Worm (Caenorhabditis elegans): ENCODE results near the gene str-41.

The str-41 gene

ce11 chrV:7426594-7426993 lies 14.8 kb downstream of the str-41 start, which contains the start of gene srw-68:
Gene srw-68, minus strand, starts transcription at chrV:7426694.
- TF ChIP-seq jun-1 (tag; optimal IDR thresholded peaks at IDR 0.05) (no peak), dsc-1 (tag; optimal IDR thresholded peaks at IDR 0.05) (no peak), unc-86 (tag; optimal IDR thresholded peaks at IDR 0.05) (no peak), fkh-10 (GFP tag; optimal IDR thresholded peaks at IDR 0.05) (no peak), zag-1 (tag; optimal IDR thresholded peaks at IDR 0.05) (no peak), ceh-63 (GFP tag; optimal IDR thresholded peaks at IDR 0.05) (no peak), unc-130 (tag; optimal IDR thresholded peaks at IDR 0.05) (no peak), swsn-7 (tag; optimal IDR thresholded peaks at IDR 0.05) (no peak), mep-1 (tag; optimal IDR thresholded peaks at IDR 0.05) (no peak), lin-39 (tag; optimal IDR thresholded peaks at IDR 0.05) (no peak), elt-3 (tag; optimal IDR thresholded peaks at IDR 0.05) (no peak), grh-1 (GFP tag; IDR thresholded peaks at IDR 0.05) (no peak), ets-5 (GFP tag; IDR thresholded peaks at IDR 0.05) (no peak)

- TF ChIP-seq nhr-77 (tag; optimal IDR thresholded peaks at IDR 0.05): no peak
- no peak for TF ChIP-seq ztf-4 (tag; optimal IDR thresholded peaks at IDR 0.05)
- TF ChIP-seq nhr-47 (tag; optimal IDR thresholded peaks at IDR 0.05): no peak
- no peak for TF ChIP-seq elt-3 (tag; optimal IDR thresholded peaks at IDR 0.05)
- no peak for TF ChIP-seq blmp-1 (tag; optimal IDR thresholded peaks at IDR 0.05)
- TF ChIP-seq C16A3.4 (tag; optimal IDR thresholded peaks at IDR 0.05): no peak
- no peak for TF ChIP-seq xbp-1 (tag; optimal IDR thresholded peaks at IDR 0.05)
- no peak for TF ChIP-seq dpl-1 (GFP tag; optimal IDR thresholded peaks at IDR 0.05)
- TF ChIP-seq ceh-88 (GFP tag; IDR thresholded peaks at IDR 0.05): no peak
- TF ChIP-seq alr-1 (tag; optimal IDR thresholded peaks at IDR 0.05; ENCODE audit: borderline replicate concordance): no peak
- TF ChIP-seq ama-1 (optimal IDR thresholded peaks at IDR 0.05): no peak
- TF ChIP-seq ceh-63 (GFP tag; optimal IDR thresholded peaks at IDR 0.05): no peak
- no peak for TF ChIP-seq hlh-17 (GFP tag; optimal IDR thresholded peaks at IDR 0.05; ENCODE audit: borderline replicate concordance)
- no peak for TF ChIP-seq lir-3 (tag; optimal IDR thresholded peaks at IDR 0.05; ENCODE audit: poor library complexity)
- TF ChIP-seq hlh-4 (tag; optimal IDR thresholded peaks at IDR 0.05): no peak
- TF ChIP-seq nhr-20 (tag; optimal IDR thresholded peaks at IDR 0.05): no peak
Measured at ce11 chrV:7428880-7429279, 17.1 kb downstream of the str-41 start, which contains the start of gene srw-69. Gene srw-69, minus strand, starts transcription at chrV:7428980.

ce11 chrV:7431016-7431415 lies 19.2 kb downstream of the str-41 start, which contains the start of gene srw-71:
Gene srw-71, minus strand, starts transcription at chrV:7431116.
- TF ChIP-seq nhr-11 (tag; optimal IDR thresholded peaks at IDR 0.05) (peak; percentile 30), nhr-84 (tag; optimal IDR thresholded peaks at IDR 0.05) (no peak), fkh-8 (tag; optimal IDR thresholded peaks at IDR 0.05) (peak; percentile 33)

ce11 chrV:7432441-7433146 lies 20.8 kb downstream of the str-41 start:
- TF ChIP-seq nhr-84 (tag; optimal IDR thresholded peaks at IDR 0.05) (no peak), nhr-76 (tag; optimal IDR thresholded peaks at IDR 0.05) (no peak), snu-23 (GFP tag; optimal IDR thresholded peaks at IDR 0.05) (peak; percentile 44), efl-1 (optimal IDR thresholded peaks at IDR 0.05) (no peak), efl-1 (GFP tag; optimal IDR thresholded peaks at IDR 0.05 in 1 of 2) (peak in 1 of 2 experiments; percentile 80), unc-30 (tag; optimal IDR thresholded peaks at IDR 0.05) (no peak), zip-4 (GFP tag; optimal IDR thresholded peaks at IDR 0.05) (no peak), fkh-4 (tag; optimal IDR thresholded peaks at IDR 0.05; ENCODE audit: borderline replicate concordance) (no peak), fkh-10 (GFP tag; optimal IDR thresholded peaks at IDR 0.05) (no peak), aly-2 (tag; optimal IDR thresholded peaks at IDR 0.05) (no peak), mep-1 (tag; optimal IDR thresholded peaks at IDR 0.05) (no peak), nhr-20 (tag; optimal IDR thresholded peaks at IDR 0.05) (peak; percentile 6), zag-1 (tag; optimal IDR thresholded peaks at IDR 0.05) (no peak), efl-3 (GFP tag; optimal IDR thresholded peaks at IDR 0.05) (no peak), lin-14 (GFP tag; optimal IDR thresholded peaks at IDR 0.05) (no peak), unc-86 (tag; optimal IDR thresholded peaks at IDR 0.05) (no peak), nhr-90 (tag; optimal IDR thresholded peaks at IDR 0.05; ENCODE audit: poor library complexity) (peak; percentile 24), lin-13 (GFP tag; optimal IDR thresholded peaks at IDR 0.05) (no peak), nhr-237 (tag; optimal IDR thresholded peaks at IDR 0.05) (no peak), elt-3 (tag; optimal IDR thresholded peaks at IDR 0.05) (peak in 1 of 6 experiments; percentile 35), lin-35 (GFP tag; optimal IDR thresholded peaks at IDR 0.05) (no peak), lin-39 (tag; optimal IDR thresholded peaks at IDR 0.05) (no peak), isw-1 (GFP tag; IDR thresholded peaks at IDR 0.05) (no peak), nhr-71 (tag; optimal IDR thresholded peaks at IDR 0.05) (no peak), C16A3.4 (tag; optimal IDR thresholded peaks at IDR 0.05) (no peak), ztf-4 (tag; optimal IDR thresholded peaks at IDR 0.05) (no peak)
